Worm (Caenorhabditis elegans) whole organism, mixed stage, embryonic: Measurements from ENCODE around the gene T26C5.2.

Experiments
- bed-3 ChIP-seq: fragments of 200-800 bp; sonication (Bioruptor generic); optimal IDR thresholded peaks from 3 replicates; lab custom pipeline; 2018; ENCODE audit warnings: mild to moderate bottlenecking, missing genetic modification characterization, moderate library complexity, missing compliant biosample characterization
- ceh-43 ChIP-seq: fragments of 200-800 bp; sonication (Bioruptor generic); optimal IDR thresholded peaks from 2 replicates; lab custom pipeline; 2018; ENCODE audit warnings: mild to moderate bottlenecking, missing genetic modification characterization, moderate library complexity, missing compliant biosample characterization
- elt-1 ChIP-seq: sonication (generic microtip); optimal IDR thresholded peaks from 2 replicates; lab custom pipeline; 2017; ENCODE audit warnings: missing genetic modification characterization, mild to moderate bottlenecking, missing compliant biosample characterization, antibody characterized with exemption, moderate library complexity, borderline replicate concordance; ENCODE audit not compliant: insufficient read depth
- elt-3 ChIP-seq: fragments of 150-350 bp; optimal IDR thresholded peaks from 2 replicates; lab custom pipeline; 2014; ENCODE audit warnings: missing biosample characterization, missing genetic modification characterization
- lin-13 ChIP-seq: fragments of 150-350 bp; optimal IDR thresholded peaks from 2 replicates; lab custom pipeline; 2014; ENCODE audit warnings: missing biosample characterization, missing genetic modification characterization
- nhr-237 ChIP-seq: fragments of 150-350 bp; optimal IDR thresholded peaks from 2 replicates; lab custom pipeline; 2014; ENCODE audit warnings: missing biosample characterization, missing genetic modification characterization
- nhr-28 ChIP-seq: fragments of 150-350 bp; optimal IDR thresholded peaks from 2 replicates; lab custom pipeline; 2014; ENCODE audit warnings: missing biosample characterization, missing genetic modification characterization
- pha-4 ChIP-seq: fragments of 150-350 bp; optimal IDR thresholded peaks from 2 replicates; lab custom pipeline; 2018; ENCODE audit warnings: missing biosample characterization, missing genetic modification reagents, missing genetic modification characterization
- snpc-4 ChIP-seq: fragments of 150-350 bp; optimal IDR thresholded peaks from 2 replicates; lab custom pipeline; 2014; ENCODE audit warnings: missing biosample characterization, missing genetic modification characterization

ce11 chrII:9213055-9213708 lies 19.8 kb upstream of the T26C5.2 start, which contains the start of gene znfx-1:
- TF ChIP-seq bed-3 (GFP tag; lab: Kevin White, UChicago) (no peak), nhr-28 (no peak), nhr-237 (tag; lab: Kevin White, UChicago) (no peak), elt-1 (no peak), elt-3 (tag; lab: Kevin White, UChicago) (no peak), lin-13 (tag; lab: Kevin White, UChicago) (no peak), snpc-4 (tag; lab: Kevin White, UChicago) (no peak), pha-4 (tag; lab: Kevin White, UChicago) (no peak), ceh-43 (GFP tag; lab: Kevin White, UChicago) (no peak)
